Fruit fly (Drosophila melanogaster) whole organism, prepupa: ENCODE measurements around the gene Nop56.

Source experiments
- CG10631 ChIP-seq: fragments of 200-800 bp; sonication (Bioruptor generic); optimal IDR thresholded peaks from 2 replicates; lab custom pipeline; 2016; ENCODE audit warnings: missing biosample characterization, missing genetic modification characterization
- CG11762 ChIP-seq: fragments of 200-800 bp; sonication (Bioruptor generic); optimal IDR thresholded peaks from 3 replicates; lab custom pipeline; 2016; ENCODE audit warnings: missing biosample characterization, missing genetic modification characterization; ENCODE audit not compliant: insufficient read depth
- CG11902 ChIP-seq: fragments of 200-800 bp; sonication (Bioruptor generic); optimal IDR thresholded peaks from 3 replicates; lab custom pipeline; 2016; ENCODE audit warnings: missing biosample characterization, missing genetic modification characterization
- CG15336 ChIP-seq: fragments of 200-800 bp; sonication (Bioruptor generic); IDR thresholded peaks from 2 replicates; pipeline ENCODE4 v1.3.6; 2022; ENCODE audit warnings: missing biosample characterization, missing genetic modification characterization
- CG1621 ChIP-seq: fragments of 200-800 bp; sonication (Bioruptor generic); optimal IDR thresholded peaks from 3 replicates; lab custom pipeline; 2018; ENCODE audit warnings: missing biosample characterization, mild to moderate bottlenecking, missing genetic modification characterization
- CG16779 ChIP-seq: fragments of 200-800 bp; sonication (Bioruptor generic); optimal IDR thresholded peaks from 3 replicates; lab custom pipeline; 2017; ENCODE audit warnings: missing biosample characterization, mild to moderate bottlenecking, missing genetic modification characterization
- CG31627 ChIP-seq: fragments of 200-800 bp; sonication (Bioruptor generic); optimal IDR thresholded peaks from 3 replicates; lab custom pipeline; 2016; ENCODE audit warnings: missing biosample characterization, missing genetic modification characterization
- CG32006 ChIP-seq: fragments of 200-800 bp; sonication (Bioruptor generic); optimal IDR thresholded peaks from 3 replicates; lab custom pipeline; 2017; ENCODE audit warnings: missing biosample characterization, mild to moderate bottlenecking, missing genetic modification characterization
- CG4318 ChIP-seq: fragments of 200-800 bp; sonication (Bioruptor generic); optimal IDR thresholded peaks from 3 replicates; lab custom pipeline; 2017; ENCODE audit warnings: missing biosample characterization, mild to moderate bottlenecking, missing genetic modification characterization
- CG6276 ChIP-seq: fragments of 200-800 bp; sonication (Bioruptor generic); optimal IDR thresholded peaks from 2 replicates; lab custom pipeline; 2017; ENCODE audit warnings: missing biosample characterization, mild to moderate bottlenecking, missing genetic modification characterization
- CG6854 ChIP-seq: fragments of 200-800 bp; sonication (Bioruptor generic); optimal IDR thresholded peaks from 2 replicates; lab custom pipeline; 2017; ENCODE audit warnings: missing biosample characterization, mild to moderate bottlenecking, missing genetic modification characterization
- CG8119 ChIP-seq: fragments of 200-800 bp; sonication (Bioruptor generic); IDR thresholded peaks from 3 replicates; pipeline ENCODE4 v1.3.6; 2022; ENCODE audit warnings: missing biosample characterization, missing genetic modification characterization
- CG8319 ChIP-seq: fragments of 200-800 bp; sonication (Bioruptor generic); optimal IDR thresholded peaks from 3 replicates; lab custom pipeline; 2016; ENCODE audit warnings: missing biosample characterization, missing genetic modification characterization
- Eip75B ChIP-seq: fragments of 200-800 bp; sonication (Bioruptor generic); optimal IDR thresholded peaks from 3 replicates; lab custom pipeline; 2016; ENCODE audit warnings: missing biosample characterization, missing genetic modification characterization
- Eip78C ChIP-seq: fragments of 200-800 bp; sonication (Bioruptor generic); peaks from one replicate; lab custom pipeline; 2016; ENCODE audit warnings: missing biosample characterization, missing genetic modification characterization
- Eip93F ChIP-seq: fragments of 200-800 bp; sonication (Bioruptor generic); optimal IDR thresholded peaks from 2 replicates; lab custom pipeline; 2016; ENCODE audit warnings: missing biosample characterization, mild to moderate bottlenecking, missing genetic modification characterization
- Ets21C ChIP-seq: fragments of 200-800 bp; sonication (Bioruptor generic); optimal IDR thresholded peaks from 3 replicates; lab custom pipeline; 2016; ENCODE audit warnings: missing biosample characterization, missing genetic modification characterization
- Ets96B ChIP-seq: fragments of 200-800 bp; optimal IDR thresholded peaks from 2 replicates; lab custom pipeline; 2019; ENCODE audit warnings: missing biosample characterization, mild to moderate bottlenecking, missing genetic modification characterization, moderate library complexity
- Hr39 ChIP-seq: fragments of 200-800 bp; sonication (Bioruptor generic); optimal IDR thresholded peaks from 2 replicates; lab custom pipeline; 2016; ENCODE audit warnings: missing biosample characterization, missing genetic modification characterization
- Lpt ChIP-seq: fragments of 200-800 bp; sonication (Bioruptor generic); optimal IDR thresholded peaks from 3 replicates; lab custom pipeline; 2016; ENCODE audit warnings: missing biosample characterization, missing genetic modification characterization
- OdsH ChIP-seq: fragments of 200-800 bp; sonication (Bioruptor generic); optimal IDR thresholded peaks from 3 replicates; lab custom pipeline; 2016; ENCODE audit warnings: missing biosample characterization, missing genetic modification characterization
- Smox ChIP-seq: fragments of 200-800 bp; sonication (Bioruptor generic); optimal IDR thresholded peaks from 3 replicates; lab custom pipeline; 2016; ENCODE audit warnings: missing biosample characterization, missing genetic modification characterization
- Sox102F ChIP-seq: fragments of 200-800 bp; sonication (Bioruptor generic); optimal IDR thresholded peaks from 2 replicates; lab custom pipeline; 2016; ENCODE audit warnings: missing biosample characterization, mild to moderate bottlenecking, missing genetic modification characterization
- achi ChIP-seq: fragments of 200-800 bp; sonication (Bioruptor generic); optimal IDR thresholded peaks from 3 replicates; lab custom pipeline; 2016; ENCODE audit warnings: missing biosample characterization, missing genetic modification characterization
- cyc ChIP-seq: fragments of 200-800 bp; sonication (Bioruptor generic); optimal IDR thresholded peaks from 3 replicates; lab custom pipeline; 2016; ENCODE audit warnings: missing biosample characterization, missing genetic modification characterization
- dac ChIP-seq: fragments of 200-800 bp; sonication (Bioruptor generic); optimal IDR thresholded peaks from 2 replicates; lab custom pipeline; 2017; ENCODE audit warnings: missing biosample characterization, mild to moderate bottlenecking, missing genetic modification characterization
- dsx ChIP-seq: fragments of 200-800 bp; optimal IDR thresholded peaks from 3 replicates; lab custom pipeline; 2019; ENCODE audit warnings: missing biosample characterization, mild to moderate bottlenecking, missing genetic modification characterization, moderate library complexity; ENCODE audit not compliant: poor library complexity, severe bottlenecking
- esn ChIP-seq: fragments of 200-800 bp; sonication (Bioruptor generic); optimal IDR thresholded peaks from 2 replicates; lab custom pipeline; 2016; ENCODE audit warnings: missing biosample characterization, mild to moderate bottlenecking, missing genetic modification characterization, moderate library complexity
- fd59A ChIP-seq: fragments of 200-800 bp; sonication (Bioruptor generic); optimal IDR thresholded peaks from 2 replicates; lab custom pipeline; 2017; ENCODE audit warnings: missing biosample characterization, mild to moderate bottlenecking, missing genetic modification characterization, missing genetic modification reagents
- fd85E ChIP-seq: fragments of 200-800 bp; sonication (Bioruptor generic); optimal IDR thresholded peaks from 3 replicates; lab custom pipeline; 2016; ENCODE audit warnings: missing biosample characterization, missing genetic modification characterization
- fkh ChIP-seq: fragments of 200-800 bp; sonication (Bioruptor generic); optimal IDR thresholded peaks from 3 replicates; lab custom pipeline; 2017; ENCODE audit warnings: missing biosample characterization, mild to moderate bottlenecking, missing genetic modification characterization, moderate library complexity
- lz ChIP-seq: fragments of 200-800 bp; sonication (Bioruptor generic); optimal IDR thresholded peaks from 3 replicates; lab custom pipeline; 2016; ENCODE audit warnings: missing biosample characterization, missing genetic modification characterization
- net ChIP-seq: fragments of 200-800 bp; sonication (Bioruptor generic); optimal IDR thresholded peaks from 3 replicates; lab custom pipeline; 2016; ENCODE audit warnings: missing biosample characterization, missing genetic modification characterization
- pdm3 ChIP-seq: fragments of 200-800 bp; sonication (Bioruptor generic); optimal IDR thresholded peaks from 3 replicates; lab custom pipeline; 2016; ENCODE audit warnings: missing biosample characterization, missing genetic modification characterization
- spab ChIP-seq: fragments of 200-800 bp; sonication (Bioruptor generic); optimal IDR thresholded peaks from 2 replicates; lab custom pipeline; 2017; ENCODE audit warnings: missing biosample characterization, mild to moderate bottlenecking, missing genetic modification characterization, missing genetic modification reagents
- ss ChIP-seq, 2 experiments: fragments of 200-800 bp; sonication (Bioruptor generic); optimal IDR thresholded peaks; 2 replicates in 1 of 2; 3 replicates in 1 of 2; lab custom pipeline; 2017 to 2018; ENCODE audit warnings: mild to moderate bottlenecking in 2 of 2, missing biosample characterization in 2 of 2, missing genetic modification characterization in 2 of 2, moderate library complexity in 1 of 2
- svp ChIP-seq: fragments of 200-800 bp; sonication (Bioruptor generic); peaks from one replicate; lab custom pipeline; 2016; ENCODE audit warnings: missing biosample characterization, missing genetic modification characterization
- topi ChIP-seq: fragments of 200-800 bp; sonication (Bioruptor generic); optimal IDR thresholded peaks from 3 replicates; lab custom pipeline; 2016; ENCODE audit warnings: missing biosample characterization, missing genetic modification characterization
- vri ChIP-seq: fragments of 200-800 bp; sonication (Bioruptor generic); optimal IDR thresholded peaks from 3 replicates; lab custom pipeline; 2016; ENCODE audit warnings: missing biosample characterization, mild to moderate bottlenecking, missing genetic modification characterization

Nop56 gene

dm6 chr3R:22468829-22469487 lies 48.1 kb upstream of the Nop56 start (continued):
- peak; percentile 69 for TF ChIP-seq cyc (GFP tag; lab: Kevin White, UChicago)
- peak; percentile 61 for TF ChIP-seq Smox
- TF ChIP-seq spab (GFP tag; lab: Kevin White, UChicago) = peak; percentile 58
- TF ChIP-seq achi (GFP tag; lab: Kevin White, UChicago) = peak; percentile 66
- TF ChIP-seq ss (GFP tag; optimal IDR thresholded peaks at IDR 0.05; lab: Kevin White, UChicago) = peak in 1 of 2 experiments; percentile 71
- TF ChIP-seq CG8119 (GFP tag; lab: Robert Waterston, UW) = peak; percentile 79
- TF ChIP-seq pdm3 = no peak
- TF ChIP-seq Ets96B = peak; percentile 76
- peak; percentile 47 for TF ChIP-seq dac (GFP tag; lab: Kevin White, UChicago)
- peak; percentile 63 for TF ChIP-seq Hr39 (GFP tag; lab: Kevin White, UChicago)
- TF ChIP-seq Sox102F (GFP tag; lab: Kevin White, UChicago) = peak; percentile 70
- peak; percentile 74 for TF ChIP-seq CG32006 (GFP tag; lab: Kevin White, UChicago)
- no peak for TF ChIP-seq OdsH
- no peak for TF ChIP-seq fd85E (GFP tag; lab: Kevin White, UChicago)
- TF ChIP-seq Eip93F (GFP tag; lab: Kevin White, UChicago) = peak; percentile 5
- TF ChIP-seq vri (GFP tag; lab: Kevin White, UChicago) = no peak
- peak; percentile 85 for TF ChIP-seq svp (GFP tag; lab: Kevin White, UChicago)
- no peak for TF ChIP-seq CG1621 (tag; lab: Kevin White, UChicago)
- peak; percentile 33 for TF ChIP-seq CG11902 (GFP tag; lab: Kevin White, UChicago)
- TF ChIP-seq CG16779 = peak; percentile 49
- TF ChIP-seq CG8319 (GFP tag; lab: Kevin White, UChicago) = peak; percentile 12
- TF ChIP-seq Eip75B (GFP tag; lab: Kevin White, UChicago) = peak; percentile 78
- no peak for TF ChIP-seq CG6276 (GFP tag; lab: Kevin White, UChicago)
- TF ChIP-seq Ets21C (GFP tag; lab: Kevin White, UChicago) = peak; percentile 39
- TF ChIP-seq net = peak; percentile 60
- TF ChIP-seq topi (GFP tag; lab: Kevin White, UChicago) = peak; percentile 65
- TF ChIP-seq fd59A (GFP tag; lab: Kevin White, UChicago) = no peak
- TF ChIP-seq CG31627 = peak; percentile 69
- peak; percentile 61 for TF ChIP-seq CG10631 (GFP tag; lab: Kevin White, UChicago)
- peak; percentile 76 for TF ChIP-seq CG15336 (GFP tag; lab: Robert Waterston, UW)
- TF ChIP-seq Eip78C (GFP tag; lab: Kevin White, UChicago) = peak; percentile 86
- no peak for TF ChIP-seq dsx (GFP tag; lab: Kevin White, UChicago)
- TF ChIP-seq CG4318 = no peak
- TF ChIP-seq CG6854 = no peak
- no peak for TF ChIP-seq Lpt (GFP tag; lab: Kevin White, UChicago)
- TF ChIP-seq lz (GFP tag; lab: Kevin White, UChicago) = peak; percentile 72
- peak; percentile 31 for TF ChIP-seq CG11762 (GFP tag; lab: Kevin White, UChicago)
- TF ChIP-seq fkh (GFP tag; lab: Kevin White, UChicago) = no peak
- TF ChIP-seq, all 60 proteins: peak for 42

dm6 chr3R:22467939-22468571 lies 47.2 kb upstream of the Nop56 start, which contains the start of the genes CG5377 and Nrx-1:
Gene CG5377 (minus strand): TSS chr3R:22468157.
Gene Nrx-1 (plus strand): TSS chr3R:22468512.
- TF ChIP-seq esn (GFP tag; lab: Kevin White, UChicago) (no peak), vri (GFP tag; lab: Kevin White, UChicago) (peak; percentile 43), svp (GFP tag; lab: Kevin White, UChicago) (peak; percentile 67)
